Fruit fly (Drosophila melanogaster): ENCODE measurements around the gene CG14232.

The CG14232 gene

DNA sequence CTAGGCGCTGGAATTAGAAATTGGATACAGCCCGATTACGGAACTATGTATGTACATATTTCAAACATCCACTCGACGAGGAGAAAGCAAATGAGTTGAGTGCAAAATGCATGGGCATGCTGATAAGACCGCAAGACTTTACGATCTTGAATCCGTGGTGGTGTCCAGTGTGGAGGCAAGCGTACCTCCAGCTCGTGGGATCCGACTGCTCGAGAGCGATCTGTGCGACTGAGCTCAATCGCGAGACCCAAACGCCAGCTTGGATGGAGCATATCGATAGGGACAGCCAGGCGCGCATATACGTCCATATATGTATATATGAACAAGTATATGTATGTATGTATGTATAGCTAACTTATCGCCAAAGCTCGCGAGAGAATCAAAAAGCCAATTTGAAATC, 28.4 kb downstream of the CG14232 start, which contains the start of gene et:
Gene et (minus strand): TSS at position 230 of the 400 bp plus-strand sequence.
- TF ChIP-seq CTCF (optimal IDR thresholded peaks at IDR 0.05) (no peak), CG8478 (optimal IDR thresholded peaks at IDR 0.05) (no peak)

DNA sequence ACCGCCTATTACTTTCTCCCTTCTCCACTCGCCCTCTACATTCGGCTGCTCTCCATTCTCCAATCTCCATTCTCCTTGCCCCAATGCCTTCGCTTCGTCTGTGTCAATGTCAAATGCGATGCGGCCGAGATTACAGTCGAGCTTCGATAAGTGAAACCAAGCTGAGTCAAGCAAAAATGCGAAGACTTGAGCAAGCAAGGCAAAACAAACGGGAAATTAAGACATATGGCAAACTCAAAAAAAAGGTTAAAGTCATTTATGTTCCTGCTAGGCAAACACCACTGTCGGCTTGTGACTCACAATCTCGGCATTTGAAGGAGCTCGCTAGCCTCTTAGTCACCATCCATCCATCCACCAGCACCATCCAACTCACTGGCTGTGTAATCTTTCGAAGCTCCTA, 35.7 kb downstream of the CG14232 start:
- TF ChIP-seq CG8478 (optimal IDR thresholded peaks at IDR 0.05): no peak
- peak in 1 of 2 experiments; percentile 29 for TF ChIP-seq CTCF (optimal IDR thresholded peaks at IDR 0.05)

DNA sequence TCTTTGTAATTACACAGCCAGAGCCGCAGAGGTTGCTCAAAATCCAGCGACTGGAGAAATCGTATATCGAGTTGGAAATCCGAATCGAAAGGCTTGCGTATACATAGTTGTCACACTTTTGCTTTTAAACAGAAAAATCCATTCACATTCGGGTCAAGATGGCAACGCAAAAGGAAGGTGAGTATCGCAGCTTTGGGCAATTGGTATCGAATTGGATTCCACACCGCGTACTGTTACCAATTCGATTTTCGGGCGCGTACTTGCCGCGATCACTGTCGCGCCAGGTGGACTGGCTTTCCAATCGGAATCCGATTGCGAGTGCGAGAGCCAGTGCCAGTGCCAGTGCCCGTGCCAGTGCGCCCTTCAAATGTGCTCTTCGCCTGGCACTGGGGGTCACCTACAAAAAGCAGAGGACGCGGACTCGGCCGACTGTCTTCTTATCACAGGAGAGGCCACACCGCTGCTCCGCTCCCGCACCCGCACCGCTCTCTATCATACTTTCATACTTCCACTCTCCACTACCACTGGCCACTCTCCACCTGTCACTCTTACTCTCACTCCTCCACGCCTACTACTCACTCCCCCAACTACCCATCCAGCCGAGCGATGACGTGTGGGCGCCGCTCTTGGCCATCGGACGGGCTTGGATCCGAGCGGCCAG, 36.5 kb downstream of the CG14232 start:
- no peak for TF ChIP-seq CG8478 (optimal IDR thresholded peaks at IDR 0.05)
- TF ChIP-seq CTCF (optimal IDR thresholded peaks at IDR 0.05): no peak

DNA sequence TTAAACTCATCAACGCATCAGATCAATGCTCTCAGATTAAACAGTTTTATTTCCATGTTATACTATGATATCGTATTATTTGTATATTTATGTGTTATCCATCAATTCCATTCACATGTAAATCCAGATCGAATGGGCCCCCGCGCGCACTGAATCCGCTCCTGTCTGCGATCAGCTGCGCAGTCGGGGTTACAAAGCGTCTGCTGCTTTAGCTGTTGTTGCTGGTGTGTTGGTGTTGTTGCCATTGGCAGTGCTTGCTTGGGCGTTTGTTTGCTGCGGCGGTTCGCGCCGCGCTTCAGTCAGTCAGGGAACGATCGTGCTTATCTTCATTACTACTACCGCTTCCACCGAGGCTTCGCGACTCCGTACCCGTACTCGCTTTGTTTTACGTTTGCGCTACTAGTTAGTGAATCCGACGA, 37.1 kb downstream of the CG14232 start, which contains the start of gene Zw:
Gene Zw (plus strand): TSS at position 262 of the 419 bp plus-strand sequence.
- TF ChIP-seq CG8478 (optimal IDR thresholded peaks at IDR 0.05) (no peak), CTCF (optimal IDR thresholded peaks at IDR 0.05) (no peak)

DNA sequence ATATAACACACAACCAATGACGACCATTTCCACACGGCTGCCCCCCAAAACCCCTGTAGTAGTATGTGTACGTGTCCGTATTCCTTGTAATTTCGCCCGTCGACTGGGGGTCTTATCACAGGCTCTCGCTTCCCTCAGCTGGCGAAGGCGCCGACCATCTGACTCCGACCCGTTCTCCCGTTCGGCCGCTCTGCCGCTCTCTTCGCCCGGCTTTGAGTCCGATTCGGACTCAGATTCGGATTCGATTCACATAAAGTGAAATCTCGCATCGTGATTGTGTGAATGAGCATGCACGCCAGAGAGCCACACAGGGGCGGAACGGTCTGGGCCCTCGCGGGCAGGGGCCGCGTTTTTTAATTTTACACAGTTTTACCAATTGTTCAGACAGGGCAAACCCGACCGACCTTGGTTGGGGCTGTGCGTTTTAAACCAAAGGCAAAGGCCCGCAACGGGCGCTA, 38.3 kb downstream of the CG14232 start:
- TF ChIP-seq CG8478 (optimal IDR thresholded peaks at IDR 0.05) (no peak), CTCF (optimal IDR thresholded peaks at IDR 0.05) (no peak)

DNA sequence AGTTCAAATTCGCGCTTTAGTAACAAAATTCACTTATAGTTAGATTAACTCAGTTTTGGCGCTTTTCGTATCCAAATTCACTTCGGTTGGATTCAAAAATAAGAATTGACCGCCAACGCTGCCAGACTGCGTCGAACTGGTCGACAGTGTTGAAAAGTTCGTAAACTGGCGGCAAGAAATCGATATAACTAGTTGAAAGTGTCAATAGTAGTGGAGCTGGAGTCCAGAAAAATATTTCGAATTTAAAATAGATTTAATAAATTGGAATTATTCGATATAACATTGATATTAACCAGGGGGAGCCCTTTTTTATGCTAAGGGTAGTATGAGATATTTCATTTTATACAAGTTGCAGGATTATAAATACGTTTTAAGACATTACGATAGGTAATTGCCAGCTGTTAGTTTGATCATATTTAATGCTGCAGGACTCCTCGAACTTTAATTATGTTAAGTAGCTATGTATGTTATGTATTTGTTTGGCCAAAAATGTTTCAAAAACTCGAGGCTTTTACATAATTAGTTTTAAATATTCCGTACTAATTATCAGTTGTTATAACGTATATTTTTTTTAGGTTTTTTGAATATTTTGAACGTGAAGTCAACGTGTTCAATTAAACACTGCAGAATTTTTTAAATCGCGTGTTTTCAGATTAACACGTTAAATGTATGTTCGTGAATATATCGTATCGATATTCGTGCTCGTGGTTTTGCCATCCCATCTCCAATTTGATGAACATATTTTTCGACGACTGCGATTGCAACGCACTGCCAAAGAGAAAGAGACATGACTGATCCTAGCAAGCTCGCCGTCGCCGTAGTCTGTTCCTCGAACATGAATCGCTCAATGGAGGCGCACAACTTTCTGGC, 40.0 kb downstream of the CG14232 start, which contains the start of the genes CG14223 and Ssu72:
Gene CG14223 (minus strand): TSS at position 113 of the 870 bp plus-strand sequence.
Gene Ssu72 (plus strand): TSS at position 703 of the 870 bp plus-strand sequence.
- no peak for TF ChIP-seq CG8478 (optimal IDR thresholded peaks at IDR 0.05)
- TF ChIP-seq CTCF (optimal IDR thresholded peaks at IDR 0.05): no peak

DNA sequence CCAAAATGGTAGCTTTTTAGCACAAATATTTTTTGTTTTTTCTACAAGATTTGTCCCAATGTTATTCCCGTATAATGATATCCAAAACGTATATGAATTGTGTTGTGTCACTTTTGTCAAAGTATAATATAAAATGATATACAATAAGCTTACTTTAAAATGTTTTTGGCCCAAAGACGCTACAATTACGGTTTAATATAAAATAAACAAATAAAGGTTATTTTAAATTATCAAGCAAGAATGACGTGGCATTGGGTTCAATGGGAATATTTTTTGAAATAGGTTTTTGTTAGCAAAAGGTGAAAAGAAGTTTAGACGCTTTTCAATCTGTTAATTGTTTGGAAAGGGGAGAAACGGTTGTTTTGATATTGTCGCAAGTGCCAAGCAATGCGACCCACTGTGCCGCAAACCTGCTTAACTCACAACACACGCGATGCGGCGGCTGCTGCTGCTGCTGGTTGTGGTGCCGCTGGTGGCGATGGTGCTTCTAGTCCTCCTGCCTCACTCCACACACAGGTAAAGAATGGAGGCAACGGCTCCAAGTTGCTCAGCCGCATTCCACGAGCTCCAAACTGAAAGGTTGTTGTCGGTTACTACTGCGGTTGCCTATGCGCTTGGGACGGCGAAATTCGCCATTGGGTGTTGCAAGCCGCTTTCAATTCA, 40.7 kb downstream of the CG14232 start:
- TF ChIP-seq CTCF (optimal IDR thresholded peaks at IDR 0.05) (no peak), CG8478 (optimal IDR thresholded peaks at IDR 0.05) (no peak)

DNA sequence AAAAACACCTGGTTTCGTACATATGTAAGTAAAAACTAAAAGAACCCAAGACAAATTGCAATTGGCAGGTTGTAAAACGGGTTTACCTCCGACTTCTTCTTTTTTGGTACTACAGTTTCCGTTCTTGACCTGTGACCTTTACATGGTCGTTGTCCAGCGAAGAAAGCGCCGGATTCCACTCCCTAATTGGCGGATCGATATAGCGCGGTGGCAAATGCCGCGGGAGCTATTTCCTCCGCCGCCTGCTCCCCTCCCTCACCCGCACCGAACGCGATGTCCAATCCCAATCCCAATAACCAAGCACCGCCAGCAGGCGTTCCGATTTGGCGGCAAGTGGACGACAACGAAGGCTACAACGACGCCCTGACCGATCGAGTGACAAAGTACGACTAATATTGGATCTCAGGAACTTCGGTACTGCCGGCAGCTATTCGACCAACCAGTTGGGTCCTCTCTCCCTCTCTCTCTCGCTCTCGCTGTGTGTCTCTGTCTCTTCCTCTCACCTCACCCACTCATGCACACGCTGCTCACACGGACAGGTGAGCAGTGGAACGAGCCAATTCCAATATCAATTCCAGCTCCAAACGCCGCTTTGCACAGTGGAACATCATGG, 41.4 kb downstream of the CG14232 start:
- TF ChIP-seq CTCF (optimal IDR thresholded peaks at IDR 0.05) (no peak), CG8478 (optimal IDR thresholded peaks at IDR 0.05) (no peak)

Data from S2 (cell line).